Fruit fly (Drosophila melanogaster) S2 (cell line): ENCODE results near the gene CG32278.

Source experiments
- CG8478 ChIP-seq: fragments of >200 bp; optimal IDR thresholded peaks from 2 replicates; lab custom pipeline; 2018
- CTCF ChIP-seq, 2 experiments: fragments of >200 bp; optimal IDR thresholded peaks; 2 replicates each; lab custom pipeline; 2018

DNA sequence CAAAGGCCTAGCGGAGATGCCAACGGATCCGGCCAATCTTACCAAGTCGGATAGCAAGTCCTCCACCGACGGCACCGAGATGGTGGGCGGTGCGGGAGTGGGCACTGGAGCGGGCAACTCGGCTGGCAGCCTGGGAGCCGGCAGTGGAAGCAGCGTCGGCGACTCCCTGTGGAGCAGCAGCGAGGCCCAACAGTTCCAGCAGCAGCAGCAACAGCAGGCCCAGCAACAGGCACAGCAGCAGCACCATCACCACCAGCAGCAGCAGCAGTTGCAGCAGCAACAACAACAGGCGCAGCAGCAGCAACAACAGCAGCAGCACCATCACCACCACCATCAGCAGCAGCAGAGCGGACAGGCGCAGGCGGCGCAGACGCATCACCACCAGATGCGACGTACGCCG lies 18.7 kb upstream of the CG32278 start:
- no peak for TF ChIP-seq CTCF (optimal IDR thresholded peaks at IDR 0.05; lab: Kevin White, UChicago)
- TF ChIP-seq CG8478 (lab: Kevin White, UChicago) = no peak
